Worm (Caenorhabditis elegans): ENCODE results near the gene hir-1.

Gene hir-1

DNA sequence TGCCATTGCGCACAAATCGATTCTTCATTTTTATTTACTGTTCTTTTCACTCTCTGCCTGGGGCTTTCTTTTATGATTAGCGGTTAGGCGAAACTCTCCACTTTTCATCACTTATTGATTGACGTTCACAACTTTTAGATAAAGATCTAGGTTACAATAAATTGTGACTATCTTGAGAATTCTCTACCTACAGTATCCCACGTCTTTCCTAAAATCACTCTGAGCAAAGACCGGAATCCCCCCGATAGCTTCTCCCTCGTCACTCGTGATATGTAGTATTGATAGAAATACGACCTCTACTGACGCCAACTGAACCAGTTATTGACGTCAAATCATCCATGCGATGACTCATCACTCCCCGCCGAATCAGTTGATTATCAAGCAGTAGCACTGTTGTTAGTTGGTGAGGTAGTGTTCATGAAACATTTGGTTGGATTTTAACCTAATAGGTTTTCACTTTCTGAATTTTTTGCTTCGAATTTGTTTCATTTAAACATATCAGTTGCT lies at the start of gene hir-1:
TSS of gene hir-1 (plus strand) at position 405 of the 507 bp plus-strand sequence.
- no peak for TF ChIP-seq lin-32 (GFP tag; optimal IDR thresholded peaks at IDR 0.05)

DNA sequence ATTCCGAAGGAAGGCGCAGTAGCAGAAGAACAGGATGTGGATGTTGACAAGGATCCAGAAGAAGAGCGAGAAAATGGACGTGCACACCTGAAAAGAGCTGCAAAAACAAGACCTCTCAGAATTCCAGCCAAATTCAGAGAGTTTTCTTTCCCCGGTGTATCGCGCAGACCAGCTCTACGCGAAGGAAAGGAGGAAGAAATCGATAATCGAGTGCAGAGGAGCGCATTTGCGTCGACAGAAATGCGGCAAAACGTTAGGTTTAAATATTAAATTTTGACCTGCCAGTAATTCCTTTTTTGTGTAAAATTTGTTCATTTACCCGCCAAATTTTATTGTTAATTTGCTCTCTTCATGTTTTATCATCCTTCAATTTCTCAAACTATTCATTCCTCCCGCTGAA lies 44.2 kb upstream of the hir-1 start:
- TF ChIP-seq snpc-4 (tag; optimal IDR thresholded peaks at IDR 0.05) (no peak), nhr-28 (tag; optimal IDR thresholded peaks at IDR 0.05) (no peak), unc-62 (GFP tag; optimal IDR thresholded peaks at IDR 0.05) (no peak)

DNA sequence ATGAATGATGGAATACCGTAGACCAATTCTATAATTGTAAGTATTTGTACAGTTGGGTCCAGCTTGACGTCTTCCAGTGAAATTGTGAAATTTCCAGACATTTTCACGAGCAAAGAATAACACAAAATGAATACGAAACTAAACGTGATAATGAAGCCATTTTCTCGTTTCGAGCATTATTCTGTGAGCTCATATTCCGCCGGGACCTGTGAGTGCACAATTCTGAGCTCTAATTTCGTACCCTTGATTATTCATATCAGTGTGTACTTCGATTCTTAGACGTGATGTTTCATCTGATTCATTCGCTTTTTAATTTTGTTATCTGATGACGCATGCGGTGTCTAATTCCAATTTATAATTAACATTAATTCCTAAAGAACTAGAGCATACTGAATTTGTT lies 39.6 kb upstream of the hir-1 start, which contains the start of gene srg-66:
TSS of gene srg-66 (minus strand) at position 101 of the 400 bp plus-strand sequence.
- no peak for TF ChIP-seq hlh-1 (tag; optimal IDR thresholded peaks at IDR 0.05)
- no peak for TF ChIP-seq unc-120 (tag; optimal IDR thresholded peaks at IDR 0.05; ENCODE audit: poor library complexity, severe bottlenecking)
- no peak for TF ChIP-seq unc-62 (GFP tag; optimal IDR thresholded peaks at IDR 0.05)
- TF ChIP-seq bed-3 (GFP tag; optimal IDR thresholded peaks at IDR 0.05), result no peak
- TF ChIP-seq nhr-12 (tag; optimal IDR thresholded peaks at IDR 0.05), result no peak
- no peak for TF ChIP-seq sptf-1 (tag; optimal IDR thresholded peaks at IDR 0.05)
- TF ChIP-seq mab-5 (tag; optimal IDR thresholded peaks at IDR 0.05), result no peak
- TF ChIP-seq ceh-43 (GFP tag; optimal IDR thresholded peaks at IDR 0.05), result no peak
- no peak for TF ChIP-seq nhr-237 (tag; optimal IDR thresholded peaks at IDR 0.05)
- no peak for TF ChIP-seq unc-39 (tag; optimal IDR thresholded peaks at IDR 0.05)

DNA sequence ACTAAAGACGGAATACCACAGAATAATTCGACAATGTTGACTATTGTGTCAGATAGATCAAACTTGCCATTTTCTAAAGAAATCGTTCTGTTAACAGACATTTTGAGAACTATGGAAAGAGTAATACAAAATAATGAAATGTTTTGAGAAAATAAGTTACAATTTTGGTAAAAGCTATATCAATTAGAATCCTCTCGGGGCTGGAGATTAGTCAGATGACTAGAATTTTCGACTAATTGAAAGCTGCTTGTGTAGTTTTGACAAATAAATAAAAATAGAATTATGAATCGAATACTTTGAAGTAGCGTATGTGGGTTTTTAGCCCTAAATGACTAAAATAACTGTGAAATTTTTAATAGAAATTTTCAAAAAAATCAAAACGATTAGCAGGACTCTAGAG lies 37.1 kb upstream of the hir-1 start, which contains the start of gene srg-65:
TSS of gene srg-65 (minus strand) at position 101 of the 400 bp plus-strand sequence.
- TF ChIP-seq pha-4 (tag; optimal IDR thresholded peaks at IDR 0.05), result no peak
- TF ChIP-seq lin-32 (GFP tag; optimal IDR thresholded peaks at IDR 0.05), result no peak
- no peak for TF ChIP-seq snpc-4 (tag; optimal IDR thresholded peaks at IDR 0.05)
- no peak for TF ChIP-seq ztf-11 (tag; optimal IDR thresholded peaks at IDR 0.05)
- no peak for TF ChIP-seq nhr-2 (tag; optimal IDR thresholded peaks at IDR 0.05)
- no peak for TF ChIP-seq bed-3 (GFP tag; optimal IDR thresholded peaks at IDR 0.05)
- TF ChIP-seq unc-39 (tag; optimal IDR thresholded peaks at IDR 0.05), result no peak
- TF ChIP-seq nhr-12 (tag; optimal IDR thresholded peaks at IDR 0.05), result no peak
- TF ChIP-seq blmp-1 (tag; optimal IDR thresholded peaks at IDR 0.05), result no peak
- no peak for TF ChIP-seq nhr-28 (tag; optimal IDR thresholded peaks at IDR 0.05)

DNA sequence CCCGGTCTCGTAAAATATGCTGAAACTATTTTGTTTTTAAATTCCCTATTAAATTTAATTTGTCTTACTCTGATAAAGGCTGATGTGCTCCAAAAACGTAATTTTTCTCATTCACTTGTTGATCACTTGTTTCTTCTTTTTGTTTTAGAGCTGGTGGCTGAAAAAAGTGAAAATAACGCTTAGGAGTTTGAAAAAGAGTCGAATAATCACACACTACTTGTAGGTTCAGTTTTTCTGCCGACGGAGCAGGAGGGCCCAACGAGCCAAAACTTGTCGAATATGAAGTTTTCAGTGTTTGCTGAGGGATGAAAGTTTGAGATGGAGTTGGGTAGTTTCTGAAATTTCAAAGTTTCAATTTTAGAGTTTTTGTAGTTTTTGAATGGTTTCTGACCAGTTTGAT lies 34.8 kb upstream of the hir-1 start:
- TF ChIP-seq mep-1 (tag; optimal IDR thresholded peaks at IDR 0.05) (no peak), elt-3 (tag; optimal IDR thresholded peaks at IDR 0.05) (no peak), zip-8 (tag; optimal IDR thresholded peaks at IDR 0.05) (no peak), nhr-28 (tag; optimal IDR thresholded peaks at IDR 0.05) (no peak), cnd-1 (tag; optimal IDR thresholded peaks at IDR 0.05) (no peak), ces-1 (GFP tag; optimal IDR thresholded peaks at IDR 0.05) (no peak), pha-4 (tag; optimal IDR thresholded peaks at IDR 0.05) (no peak), nhr-76 (tag; optimal IDR thresholded peaks at IDR 0.05) (no peak), bed-3 (GFP tag; optimal IDR thresholded peaks at IDR 0.05) (no peak), nhr-2 (tag; optimal IDR thresholded peaks at IDR 0.05) (no peak), snpc-4 (tag; optimal IDR thresholded peaks at IDR 0.05) (no peak), lin-32 (GFP tag; optimal IDR thresholded peaks at IDR 0.05) (no peak), hlh-1 (tag; optimal IDR thresholded peaks at IDR 0.05) (no peak), nhr-12 (tag; optimal IDR thresholded peaks at IDR 0.05) (no peak), elt-1 (tag; optimal IDR thresholded peaks at IDR 0.05; ENCODE audit: borderline replicate concordance, insufficient read depth) (no peak), lin-13 (tag; optimal IDR thresholded peaks at IDR 0.05) (no peak), M03D4.4 (tag; optimal IDR thresholded peaks at IDR 0.05) (no peak), mab-5 (tag; optimal IDR thresholded peaks at IDR 0.05) (no peak), unc-39 (tag; optimal IDR thresholded peaks at IDR 0.05) (no peak)

DNA sequence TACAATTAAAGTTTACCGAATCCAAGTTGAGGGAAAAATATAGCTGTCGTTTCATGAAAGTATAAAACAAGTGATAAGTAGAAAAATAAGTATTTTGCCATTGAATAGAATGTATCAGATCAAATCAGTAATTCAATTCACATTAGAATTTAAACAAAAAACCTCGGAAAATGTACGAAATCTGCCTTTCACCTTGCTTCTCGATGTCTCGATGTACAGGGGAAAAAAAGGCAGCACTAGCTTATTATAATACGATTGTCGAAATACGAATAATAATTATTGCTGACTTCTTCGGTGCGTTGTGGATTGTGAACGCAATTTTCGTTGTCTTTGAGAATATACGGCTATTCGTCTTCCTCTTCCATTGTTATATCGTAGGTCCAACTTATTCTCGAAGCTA lies 33.2 kb upstream of the hir-1 start, which contains the start of gene grl-18:
TSS of gene grl-18 (minus strand) at position 101 of the 400 bp plus-strand sequence.
- TF ChIP-seq bed-3 (GFP tag; optimal IDR thresholded peaks at IDR 0.05) (no peak), drap-1 (GFP tag; optimal IDR thresholded peaks at IDR 0.05) (no peak), ceh-83 (GFP tag; optimal IDR thresholded peaks at IDR 0.05) (no peak), unc-120 (tag; optimal IDR thresholded peaks at IDR 0.05; ENCODE audit: poor library complexity, severe bottlenecking) (no peak), snpc-4 (tag; optimal IDR thresholded peaks at IDR 0.05) (no peak), mab-5 (tag; optimal IDR thresholded peaks at IDR 0.05) (no peak), M03D4.4 (tag; optimal IDR thresholded peaks at IDR 0.05) (no peak), hlh-1 (tag; optimal IDR thresholded peaks at IDR 0.05) (no peak), zip-8 (tag; optimal IDR thresholded peaks at IDR 0.05) (no peak), mls-2 (tag; optimal IDR thresholded peaks at IDR 0.05) (no peak), unc-62 (GFP tag; optimal IDR thresholded peaks at IDR 0.05) (no peak)

Measured in whole organism, mixed stage, embryonic.